Worm (Caenorhabditis elegans) whole organism, young adult: Measurements from ENCODE around the gene E02H1.5.

Experiments
- B0336.3 ChIP-seq: fragments of 200-800 bp; sonication (Bioruptor generic); IDR thresholded peaks from 2 replicates; pipeline ENCODE4 v1.3.6; 2022; ENCODE audit warnings: missing genetic modification characterization, missing compliant biosample characterization
- F23B12.7 ChIP-seq: sonication (generic microtip); optimal IDR thresholded peaks from 2 replicates; lab custom pipeline; 2017; ENCODE audit warnings: missing genetic modification characterization, mild to moderate bottlenecking, missing compliant biosample characterization, antibody characterized with exemption, moderate library complexity; ENCODE audit not compliant: insufficient read depth
- F37B4.10 ChIP-seq: fragments of 200-800 bp; sonication (Bioruptor generic); IDR thresholded peaks from 2 replicates; pipeline ENCODE4 v1.3.6; 2022; ENCODE audit warnings: missing genetic modification characterization, missing compliant biosample characterization
- F52B5.7 ChIP-seq: sonication (generic microtip); optimal IDR thresholded peaks from 2 replicates; lab custom pipeline; 2016; ENCODE audit warnings: mild to moderate bottlenecking, missing genetic modification characterization, missing compliant biosample characterization
- F55B11.4 ChIP-seq: sonication (generic microtip); optimal IDR thresholded peaks from 2 replicates; lab custom pipeline; 2016; ENCODE audit warnings: missing compliant biosample characterization, missing genetic modification characterization, borderline replicate concordance; ENCODE audit not compliant: insufficient read depth
- T26A5.8 ChIP-seq: sonication (generic microtip); optimal IDR thresholded peaks from 2 replicates; lab custom pipeline; 2016; ENCODE audit warnings: missing genetic modification characterization, missing compliant biosample characterization
- Y53G8AR.9 ChIP-seq: fragments of 200-800 bp; sonication (Bioruptor generic); conservative IDR thresholded peaks from 2 replicates; pipeline ENCODE4 v1.3.6; 2022; ENCODE audit warnings: missing genetic modification reagents, missing genetic modification characterization, missing compliant biosample characterization
- Y56A3A.18 ChIP-seq: fragments of 200-800 bp; sonication (Bioruptor generic); IDR thresholded peaks from 2 replicates; pipeline ENCODE4 v1.3.6; 2022; ENCODE audit warnings: missing genetic modification reagents, missing genetic modification characterization, missing compliant biosample characterization
- ZK185.1 ChIP-seq: sonication (generic microtip); optimal IDR thresholded peaks from 2 replicates; lab custom pipeline; 2016; ENCODE audit warnings: mild to moderate bottlenecking, missing genetic modification characterization, missing compliant biosample characterization; ENCODE audit not compliant: poor library complexity, severe bottlenecking
- ama-1 ChIP-seq, 3 experiments: fragments of 150-350 bp in 1 of 3; sonication (generic microtip) in 2 of 3; optimal IDR thresholded peaks; 2 replicates each; lab custom pipeline; 2014 to 2018; ENCODE audit warnings: missing biosample characterization in 2 of 3, missing genetic modification characterization in 2 of 3, missing genetic modification reagents in 2 of 3
- ccch-3 ChIP-seq: fragments of 200-800 bp; sonication (Bioruptor generic); optimal IDR thresholded peaks from 2 replicates; lab custom pipeline; 2018; ENCODE audit warnings: mild to moderate bottlenecking, missing genetic modification characterization, missing compliant biosample characterization
- cebp-1 ChIP-seq, 2 experiments: fragments of 200-800 bp in 1 of 2; sonication (Bioruptor generic) in 1 of 2; sonication (generic microtip) in 1 of 2; IDR thresholded peaks in 1 of 2; optimal IDR thresholded peaks in 1 of 2; 2 replicates each; pipeline versions ENCODE4 v1.3.6 to Lab custom; 2017 to 2022; ENCODE audit warnings: missing compliant biosample characterization in 2 of 2, missing genetic modification characterization in 2 of 2, mild to moderate bottlenecking in 1 of 2, missing genetic modification reagents in 1 of 2, moderate library complexity in 1 of 2
- cebp-2 ChIP-seq: fragments of 200-800 bp; sonication (Bioruptor generic); IDR thresholded peaks from 2 replicates; pipeline ENCODE4 v1.3.6; 2022; ENCODE audit warnings: missing genetic modification characterization, missing compliant biosample characterization
- ceh-27 ChIP-seq: fragments of 200-800 bp; sonication (Bioruptor generic); optimal IDR thresholded peaks from 2 replicates; lab custom pipeline; 2018; ENCODE audit warnings: mild to moderate bottlenecking, missing genetic modification characterization, moderate library complexity, missing compliant biosample characterization
- ceh-40 ChIP-seq: fragments of 200-800 bp; sonication (Bioruptor generic); IDR thresholded peaks from 2 replicates; pipeline ENCODE4 v1.3.6; 2022; ENCODE audit warnings: missing genetic modification characterization, missing compliant biosample characterization
- ceh-79 ChIP-seq: sonication (generic microtip); optimal IDR thresholded peaks from 2 replicates; lab custom pipeline; 2017; ENCODE audit warnings: mild to moderate bottlenecking, missing genetic modification characterization, missing compliant biosample characterization
- dox-1 ChIP-seq: fragments of 200-800 bp; sonication (Bioruptor generic); IDR thresholded peaks from 2 replicates; pipeline ENCODE4 v1.3.6; 2022; ENCODE audit warnings: missing genetic modification reagents, missing genetic modification characterization, missing compliant biosample characterization
- dpff-1 ChIP-seq: sonication (generic microtip); optimal IDR thresholded peaks from 2 replicates; lab custom pipeline; 2017; ENCODE audit warnings: mild to moderate bottlenecking, missing genetic modification characterization, missing compliant biosample characterization
- hlh-12 ChIP-seq: sonication (generic microtip); optimal IDR thresholded peaks from 2 replicates; lab custom pipeline; 2016; ENCODE audit warnings: missing genetic modification characterization, missing compliant biosample characterization
- let-526 ChIP-seq: fragments of 200-800 bp; sonication (Bioruptor generic); IDR thresholded peaks from 2 replicates; pipeline ENCODE4 v1.3.6; 2022; ENCODE audit warnings: missing genetic modification reagents, missing genetic modification characterization, missing compliant biosample characterization
- let-607 ChIP-seq, 2 experiments: fragments of 200-800 bp in 1 of 2; sonication (Bioruptor generic) in 1 of 2; sonication (generic microtip) in 1 of 2; optimal IDR thresholded peaks; 2 replicates each; lab custom pipeline; 2016 to 2018; ENCODE audit warnings: mild to moderate bottlenecking in 2 of 2, missing compliant biosample characterization in 2 of 2, missing genetic modification characterization in 2 of 2, moderate library complexity in 2 of 2, missing genotype in 1 of 2
- madf-10 ChIP-seq: sonication (generic microtip); optimal IDR thresholded peaks from 2 replicates; lab custom pipeline; 2016; ENCODE audit warnings: mild to moderate bottlenecking, missing genetic modification characterization, missing compliant biosample characterization
- madf-8 ChIP-seq: fragments of 200-800 bp; sonication (Bioruptor generic); conservative IDR thresholded peaks from 2 replicates; pipeline ENCODE4 v1.3.6; 2022; ENCODE audit warnings: missing genetic modification reagents, missing genetic modification characterization, missing compliant biosample characterization
- mcd-1 ChIP-seq: fragments of 200-800 bp; sonication (Bioruptor generic); IDR thresholded peaks from 2 replicates; pipeline ENCODE4 v1.3.6; 2022; ENCODE audit warnings: missing genetic modification reagents, missing genetic modification characterization, missing compliant biosample characterization
- nfya-1 ChIP-seq: sonication (generic microtip); optimal IDR thresholded peaks from 2 replicates; lab custom pipeline; 2017; ENCODE audit warnings: antibody characterized with exemption, missing compliant biosample characterization, missing genetic modification characterization, borderline replicate concordance; ENCODE audit not compliant: insufficient read depth
- nfya-2 ChIP-seq: fragments of 200-800 bp; sonication (Bioruptor generic); IDR thresholded peaks from 2 replicates; pipeline ENCODE4 v1.3.6; 2022; ENCODE audit warnings: missing genetic modification reagents, missing genetic modification characterization, missing compliant biosample characterization
- nfyb-1 ChIP-seq: fragments of 200-800 bp; sonication (Bioruptor generic); IDR thresholded peaks from 2 replicates; pipeline ENCODE4 v1.3.6; 2022; ENCODE audit warnings: missing genetic modification reagents, missing genetic modification characterization, missing compliant biosample characterization
- nhr-80 ChIP-seq: sonication (generic microtip); optimal IDR thresholded peaks from 2 replicates; lab custom pipeline; 2016; ENCODE audit warnings: missing genetic modification characterization, missing compliant biosample characterization
- pbrm-1 ChIP-seq: fragments of 200-800 bp; sonication (Bioruptor generic); IDR thresholded peaks from 2 replicates; pipeline ENCODE4 v1.3.6; 2022; ENCODE audit warnings: missing genetic modification reagents, missing genetic modification characterization, missing compliant biosample characterization
- rcor-1 ChIP-seq: fragments of 200-800 bp; sonication (Bioruptor generic); IDR thresholded peaks from 2 replicates; pipeline ENCODE4 v1.3.6; 2022; ENCODE audit warnings: missing genetic modification reagents, missing genetic modification characterization, missing compliant biosample characterization
- sdz-38 ChIP-seq: sonication (generic microtip); optimal IDR thresholded peaks from 2 replicates; lab custom pipeline; 2016; ENCODE audit warnings: missing genotype, missing genetic modification characterization, missing compliant biosample characterization
- snpc-1.1 ChIP-seq: sonication (generic microtip); optimal IDR thresholded peaks from 2 replicates; lab custom pipeline; 2017; ENCODE audit warnings: missing genetic modification characterization, mild to moderate bottlenecking, missing compliant biosample characterization, antibody characterized with exemption, moderate library complexity, missing genotype, missing genetic modification reagents; ENCODE audit not compliant: insufficient read depth
- snpc-1.3 ChIP-seq: sonication (generic microtip); optimal IDR thresholded peaks from 2 replicates; lab custom pipeline; 2017; ENCODE audit warnings: missing genetic modification characterization, mild to moderate bottlenecking, missing compliant biosample characterization, antibody characterized with exemption, moderate library complexity, missing genotype, missing genetic modification reagents; ENCODE audit not compliant: insufficient read depth
- snpc-3.4 ChIP-seq: sonication (generic microtip); optimal IDR thresholded peaks from 2 replicates; lab custom pipeline; 2017; ENCODE audit warnings: missing genetic modification characterization, mild to moderate bottlenecking, missing compliant biosample characterization, antibody characterized with exemption, moderate library complexity, missing genotype, missing genetic modification reagents
- snpc-4 ChIP-seq, 5 experiments: fragments of 150-350 bp in 1 of 5; sonication (generic microtip) in 4 of 5; optimal IDR thresholded peaks; 2 replicates each; lab custom pipeline; 2014 to 2018; ENCODE audit warnings: missing genetic modification characterization in 5 of 5, missing biosample characterization in 3 of 5, antibody characterized with exemption in 2 of 5, mild to moderate bottlenecking in 2 of 5, missing compliant biosample characterization in 2 of 5, missing genotype in 2 of 5, moderate library complexity in 2 of 5, missing genetic modification reagents in 1 of 5
- somi-1 ChIP-seq: fragments of 200-800 bp; sonication (Bioruptor generic); optimal IDR thresholded peaks from 2 replicates; lab custom pipeline; 2018; ENCODE audit warnings: mild to moderate bottlenecking, missing genetic modification characterization, missing compliant biosample characterization
- tbp1 ChIP-seq: fragments of 200-800 bp; sonication (Bioruptor generic); optimal IDR thresholded peaks from 2 replicates; lab custom pipeline; 2018; ENCODE audit warnings: mild to moderate bottlenecking, missing genetic modification characterization, missing compliant biosample characterization
- unc-62 ChIP-seq: fragments of 150-350 bp; optimal IDR thresholded peaks from 2 replicates; lab custom pipeline; 2014; ENCODE audit warnings: missing biosample characterization, missing genetic modification reagents, missing genetic modification characterization
- zfh-2 ChIP-seq: fragments of 200-800 bp; sonication (Bioruptor generic); conservative IDR thresholded peaks from 2 replicates; pipeline ENCODE4 v1.3.6; 2022; ENCODE audit warnings: missing genetic modification reagents, missing genetic modification characterization, missing compliant biosample characterization
- ztf-18 ChIP-seq: sonication (generic microtip); optimal IDR thresholded peaks from 2 replicates; lab custom pipeline; 2016; ENCODE audit warnings: missing genotype, mild to moderate bottlenecking, missing genetic modification characterization, missing compliant biosample characterization
- ztf-22 ChIP-seq: fragments of 200-800 bp; sonication (Bioruptor generic); optimal IDR thresholded peaks from 2 replicates; lab custom pipeline; 2018; ENCODE audit warnings: mild to moderate bottlenecking, missing genetic modification characterization, moderate library complexity, missing compliant biosample characterization
- ztf-28 ChIP-seq: fragments of 200-800 bp; sonication (Bioruptor generic); IDR thresholded peaks from 2 replicates; pipeline ENCODE4 v1.3.6; 2022; ENCODE audit warnings: missing genetic modification reagents, missing genetic modification characterization, missing compliant biosample characterization

Gene E02H1.5

DNA sequence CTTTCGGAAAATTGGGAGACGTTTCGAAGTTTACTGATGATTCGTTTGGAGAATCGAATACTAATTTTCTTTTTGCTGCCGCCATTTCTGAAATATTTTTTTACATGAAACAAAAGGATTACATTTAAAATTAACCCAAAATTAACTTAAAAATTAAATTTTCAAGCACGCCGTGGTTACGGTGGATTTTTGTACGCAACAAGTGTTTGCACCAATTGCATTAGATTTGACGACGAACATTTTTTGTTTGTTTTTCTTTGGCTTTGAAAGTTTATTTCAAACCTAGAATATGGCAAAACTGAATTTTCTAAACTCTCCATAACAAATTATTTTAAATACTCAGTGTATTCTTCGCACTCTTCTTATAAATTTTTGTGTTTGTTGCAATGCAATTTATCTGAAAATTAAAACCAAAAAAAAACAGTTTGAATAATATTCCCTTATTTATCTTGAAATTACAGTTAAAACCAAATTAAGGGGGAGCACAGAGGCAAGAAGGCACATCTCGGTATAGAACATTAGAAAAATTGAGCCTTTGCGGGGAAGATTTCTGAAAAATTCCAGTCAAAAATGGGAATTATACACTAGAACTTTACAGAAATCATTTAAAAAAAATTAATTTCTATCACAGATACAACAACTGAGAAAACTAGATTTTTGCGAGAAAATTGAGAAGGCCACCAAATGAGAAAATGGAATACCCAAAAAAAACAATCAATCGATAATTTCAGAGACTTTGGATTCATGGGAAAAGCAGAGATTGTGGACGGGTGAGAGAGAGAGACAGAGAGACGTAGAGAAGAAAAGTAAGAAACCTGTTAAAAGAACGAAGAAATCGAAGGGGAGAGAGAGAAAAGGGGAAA, 22.2 kb downstream of the E02H1.5 start, which contains the start of gene hal-3 (continued):
- no peak for TF ChIP-seq dox-1 (GFP tag; lab: Robert Waterston, UW)
- TF ChIP-seq T26A5.8: peak; percentile 1
- TF ChIP-seq nfya-1 (tag; lab: Kevin White, UChicago): no peak
- TF ChIP-seq ceh-27 (GFP tag; lab: Kevin White, UChicago): no peak
- TF ChIP-seq snpc-1.3 (tag; lab: Kevin White, UChicago): no peak
- no peak for TF ChIP-seq unc-62
- no peak for TF ChIP-seq nhr-80 (tag; lab: Kevin White, UChicago)
- no peak for TF ChIP-seq rcor-1 (GFP tag; lab: Robert Waterston, UW)
- peak; percentile 76 for TF ChIP-seq B0336.3 (GFP tag; lab: Robert Waterston, UW)
- 0 out of 2 replicates have a peak, but pooled peaks have one; percentile 35 for TF ChIP-seq nfyb-1
- TF ChIP-seq F52B5.7 (tag; lab: Kevin White, UChicago): peak; percentile 22
- TF ChIP-seq dpff-1 (tag; lab: Kevin White, UChicago): peak; percentile 55
- TF ChIP-seq F55B11.4 (tag; lab: Kevin White, UChicago): no peak
- no peak for TF ChIP-seq hlh-12 (tag; lab: Kevin White, UChicago)
- no peak for TF ChIP-seq F23B12.7
- TF ChIP-seq cebp-2: 0 out of 2 replicates have a peak, but pooled peaks have one; percentile 59

DNA sequence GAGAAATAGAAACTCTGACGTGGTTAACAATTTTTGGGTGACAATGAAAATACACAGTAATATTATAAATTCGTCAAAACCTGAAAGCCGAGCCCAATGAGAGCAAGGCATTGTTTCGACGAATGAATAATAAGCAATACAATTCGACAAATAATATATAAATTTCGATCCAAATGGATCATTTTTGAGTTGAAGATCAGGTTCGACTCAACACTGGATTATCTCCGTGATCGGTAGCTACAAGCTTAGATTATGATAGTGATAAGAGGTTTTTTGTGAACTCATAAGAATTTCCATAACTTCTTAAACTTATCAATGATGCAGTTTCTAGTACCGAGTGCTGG, 22.9 kb downstream of the E02H1.5 start:
- TF ChIP-seq ccch-3 (GFP tag; lab: Kevin White, UChicago) (no peak), F37B4.10 (0 out of 2 replicates have a peak, but pooled peaks have one; percentile 40), madf-8 (GFP tag; lab: Robert Waterston, UW) (no peak), ceh-40 (GFP tag; lab: Robert Waterston, UW) (no peak), snpc-3.4 (tag; lab: Kevin White, UChicago) (no peak), cebp-1 (GFP tag; IDR thresholded peaks at IDR 0.05; lab: Robert Waterston, UW) (0 out of 2 replicates have a peak, but pooled peaks have one; percentile 21), cebp-1 (tag; optimal IDR thresholded peaks at IDR 0.05; lab: Kevin White, UChicago) (no peak), let-526 (GFP tag; lab: Robert Waterston, UW) (no peak), madf-10 (tag; lab: Kevin White, UChicago) (peak; percentile 21), mcd-1 (no peak), nhr-80 (tag; lab: Kevin White, UChicago) (peak; percentile 15), pbrm-1 (GFP tag; lab: Robert Waterston, UW) (peak; percentile 10; the same call in 1 of the 2 replicates), somi-1 (GFP tag; lab: Kevin White, UChicago) (no peak), ztf-18 (tag; lab: Kevin White, UChicago) (no peak), ZK185.1 (tag; lab: Kevin White, UChicago) (peak; percentile 37), zfh-2 (GFP tag; lab: Robert Waterston, UW) (no peak), Y53G8AR.9 (GFP tag; lab: Robert Waterston, UW) (0 out of 2 replicates have a peak, but pooled peaks have one; percentile 5), let-607 (tag; optimal IDR thresholded peaks at IDR 0.05; lab: Kevin White, UChicago) (peak in 1 of 2 experiments; percentile 8), ztf-22 (no peak), nfya-2 (GFP tag; lab: Robert Waterston, UW) (no peak), F52B5.7 (tag; lab: Kevin White, UChicago) (no peak), ceh-79 (no peak), snpc-4 (GFP tag; optimal IDR thresholded peaks at IDR 0.05; lab: Kevin White, UChicago) (no peak), snpc-4 (tag; optimal IDR thresholded peaks at IDR 0.05; lab: Kevin White, UChicago) (no peak), snpc-1.1 (no peak), ztf-28 (GFP tag; lab: Robert Waterston, UW) (no peak), rcor-1 (GFP tag; lab: Robert Waterston, UW) (peak; percentile 37; the same call in 1 of the 2 replicates), sdz-38 (tag; lab: Kevin White, UChicago) (no peak), Y56A3A.18 (GFP tag; lab: Robert Waterston, UW) (no peak), tbp1 (GFP tag; lab: Kevin White, UChicago) (no peak), B0336.3 (GFP tag; lab: Robert Waterston, UW) (no peak), ama-1 (optimal IDR thresholded peaks at IDR 0.05; lab: Kevin White, UChicago) (no peak), ama-1 (GFP tag; optimal IDR thresholded peaks at IDR 0.05; lab: Kevin White, UChicago) (peak in 1 of 2 experiments; percentile 17)
